Fruit fly (Drosophila melanogaster): ENCODE data around the gene Gmd.

Gmd gene

DNA sequence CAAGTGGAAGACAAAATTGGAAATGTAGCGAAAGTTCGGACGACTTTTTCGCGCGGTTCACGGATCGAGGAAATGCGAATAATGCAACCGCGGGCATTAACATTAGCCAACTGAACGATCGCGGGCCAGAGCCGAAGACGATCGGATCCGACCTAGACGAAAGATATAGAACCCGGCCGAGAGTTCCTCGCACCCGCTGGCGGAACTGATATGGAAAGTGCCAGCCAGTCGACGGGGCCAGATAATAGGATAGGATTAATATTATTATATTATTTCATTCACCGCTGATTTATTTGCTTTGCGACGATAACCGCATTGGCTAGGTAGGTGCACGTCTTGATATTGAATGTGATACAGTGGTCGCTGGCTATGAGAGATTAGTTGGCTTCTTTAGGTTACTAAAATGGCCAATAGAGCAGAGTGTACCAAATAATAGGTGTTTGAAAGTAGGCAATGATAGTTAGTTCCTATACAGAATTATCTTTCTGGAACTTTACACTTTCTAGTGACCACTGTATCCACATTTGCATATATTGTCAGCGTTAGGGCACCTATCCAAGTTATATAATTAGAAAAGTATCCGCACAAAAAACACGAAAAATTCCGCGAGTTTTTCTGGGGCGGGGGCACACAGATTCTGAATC, 22.7 kb upstream of the Gmd start (continued):
- TF ChIP-seq zfh1 (GFP tag; IDR thresholded peaks at IDR 0.05): peak; percentile 79
- no peak for TF ChIP-seq CG3407 (GFP tag; optimal IDR thresholded peaks at IDR 0.05)
- peak; percentile 70; the same call in 1 of the 2 replicates for TF ChIP-seq Atf6 (GFP tag; IDR thresholded peaks at IDR 0.05)
- no peak for TF ChIP-seq Hr78 (GFP tag; optimal IDR thresholded peaks at IDR 0.05)
- TF ChIP-seq Dad (GFP tag; optimal IDR thresholded peaks at IDR 0.05): peak; percentile 44
- no peak for TF ChIP-seq wek (GFP tag; optimal IDR thresholded peaks at IDR 0.05)
- peak; percentile 55 for TF ChIP-seq CG13624 (GFP tag; optimal IDR thresholded peaks at IDR 0.05)
- peak; percentile 34 for TF ChIP-seq CG6254 (GFP tag; optimal IDR thresholded peaks at IDR 0.05)
- TF ChIP-seq seq (GFP tag; IDR thresholded peaks at IDR 0.05): peak; percentile 44; the same call in 1 of the 2 replicates
- peak; percentile 45 for TF ChIP-seq onecut (GFP tag; IDR thresholded peaks at IDR 0.05)
- peak; percentile 4 for TF ChIP-seq Hey (tag; optimal IDR thresholded peaks at IDR 0.05)
- TF ChIP-seq NC2α (GFP tag; optimal IDR thresholded peaks at IDR 0.05): peak; percentile 14
- TF ChIP-seq vnd (GFP tag; IDR thresholded peaks at IDR 0.05; ENCODE audit: partially characterized antibody): no peak
- TF ChIP-seq croc (GFP tag; conservative IDR thresholded peaks at IDR 0.05): peak; percentile 40; the same call in 1 of the 3 replicates
- peak; percentile 26 for TF ChIP-seq CTCF (GFP tag; optimal IDR thresholded peaks at IDR 0.05)
- TF ChIP-seq CG18011 (GFP tag; optimal IDR thresholded peaks at IDR 0.05): no peak
- TF ChIP-seq NFAT (GFP tag; IDR thresholded peaks at IDR 0.05): peak; percentile 66
- peak; percentile 47; the same call in 1 of the 2 replicates for TF ChIP-seq CG32767 (GFP tag; IDR thresholded peaks at IDR 0.05)
- peak; percentile 72 for TF ChIP-seq CG2712 (tag; optimal IDR thresholded peaks at IDR 0.05)
- peak; percentile 70; the same call in 1 of the 3 replicates for TF ChIP-seq so (GFP tag; IDR thresholded peaks at IDR 0.05)
- TF ChIP-seq CG17612 (GFP tag; IDR thresholded peaks at IDR 0.05): peak; percentile 80
- peak; percentile 60 for TF ChIP-seq E2f1 (GFP tag; IDR thresholded peaks at IDR 0.05)
- TF ChIP-seq slbo (GFP tag; IDR thresholded peaks at IDR 0.05): peak; percentile 85
- TF ChIP-seq peb (GFP tag; IDR thresholded peaks at IDR 0.05): no peak
- peak; percentile 80 for TF ChIP-seq CG15269 (tag; optimal IDR thresholded peaks at IDR 0.05)
- TF ChIP-seq CG7987 (GFP tag; optimal IDR thresholded peaks at IDR 0.05): no peak
- peak; percentile 75 for TF ChIP-seq CoRest (tag; optimal IDR thresholded peaks at IDR 0.05)
- peak; percentile 14 for TF ChIP-seq org-1 (GFP tag; optimal IDR thresholded peaks at IDR 0.05)
- TF ChIP-seq Lpt (GFP tag; optimal IDR thresholded peaks at IDR 0.05): no peak
- TF ChIP-seq CG12942 (GFP tag; optimal IDR thresholded peaks at IDR 0.05): peak; percentile 40
- peak; percentile 72; the same call in 1 of the 2 replicates for TF ChIP-seq ttk (GFP tag; IDR thresholded peaks at IDR 0.05)
- no peak for TF ChIP-seq CG17912 (GFP tag; optimal IDR thresholded peaks at IDR 0.05)
- TF ChIP-seq Vsx1 (GFP tag; optimal IDR thresholded peaks at IDR 0.05): peak; percentile 35
- TF ChIP-seq Taf1 (GFP tag; IDR thresholded peaks at IDR 0.05): peak; percentile 68
- peak; percentile 55 for TF ChIP-seq PHDP (tag; optimal IDR thresholded peaks at IDR 0.05)
- no peak for TF ChIP-seq CG6683 (GFP tag; optimal IDR thresholded peaks at IDR 0.05)
- TF ChIP-seq kni (GFP tag; optimal IDR thresholded peaks at IDR 0.05): no peak
- TF ChIP-seq kay (GFP tag; optimal IDR thresholded peaks at IDR 0.05): no peak
- TF ChIP-seq CG9609 (GFP tag; optimal IDR thresholded peaks at IDR 0.05): peak; percentile 28
- peak; percentile 12 for TF ChIP-seq ERR (GFP tag; optimal IDR thresholded peaks at IDR 0.05)
- no peak for TF ChIP-seq CG17186 (GFP tag; optimal IDR thresholded peaks at IDR 0.05)
- TF ChIP-seq CkIIα-i1 (GFP tag; IDR thresholded peaks at IDR 0.05): no peak
- peak; percentile 70 for TF ChIP-seq CG12155 (GFP tag; optimal IDR thresholded peaks at IDR 0.05)
- peak; percentile 73 for TF ChIP-seq tgo (GFP tag; IDR thresholded peaks at IDR 0.05)
- TF ChIP-seq eyg (GFP tag; optimal IDR thresholded peaks at IDR 0.05): peak; percentile 19
- TF ChIP-seq slou (GFP tag; optimal IDR thresholded peaks at IDR 0.05): peak; percentile 27
- no peak for TF ChIP-seq pb (GFP tag; optimal IDR thresholded peaks at IDR 0.05)
- no peak for TF ChIP-seq Opbp (GFP tag; IDR thresholded peaks at IDR 0.05; ENCODE audit: partially characterized antibody)
- TF ChIP-seq tin (GFP tag; optimal IDR thresholded peaks at IDR 0.05): peak; percentile 69
- peak; percentile 62 for TF ChIP-seq nmo (GFP tag; optimal IDR thresholded peaks at IDR 0.05)
- TF ChIP-seq CG8765 (GFP tag; IDR thresholded peaks at IDR 0.05): peak; percentile 51; the same call in 1 of the 2 replicates

All from whole organism, embryonic.